Fruit fly (Drosophila melanogaster) whole organism, adult: ENCODE results near the gene CG9395.

Source experiments
- CG11617 ChIP-seq: fragments of 200-800 bp; sonication (Bioruptor generic); optimal IDR thresholded peaks from 2 replicates; lab custom pipeline; 2017; ENCODE audit warnings: mild to moderate bottlenecking, missing biosample characterization, missing genetic modification reagents, missing genetic modification characterization
- CG12768 ChIP-seq: fragments of 200-800 bp; sonication (Bioruptor generic); optimal IDR thresholded peaks from 2 replicates; lab custom pipeline; 2017; ENCODE audit warnings: missing biosample characterization, missing genetic modification characterization, mild to moderate bottlenecking, moderate library complexity, missing genetic modification reagents
- CG14711 ChIP-seq: fragments of 200-800 bp; sonication (Bioruptor generic); optimal IDR thresholded peaks from 2 replicates; lab custom pipeline; 2018; ENCODE audit warnings: missing biosample characterization, mild to moderate bottlenecking, missing genetic modification characterization, moderate library complexity
- CG1620 ChIP-seq: fragments of 200-800 bp; sonication (Bioruptor generic); optimal IDR thresholded peaks from 2 replicates; lab custom pipeline; 2016; ENCODE audit warnings: missing biosample characterization, missing genetic modification characterization
- CG33017 ChIP-seq: fragments of 200-800 bp; sonication (Bioruptor generic); optimal IDR thresholded peaks from 2 replicates; lab custom pipeline; 2018; ENCODE audit warnings: missing biosample characterization, mild to moderate bottlenecking, missing genetic modification characterization, moderate library complexity
- CG5204 ChIP-seq: fragments of 200-800 bp; sonication (Bioruptor generic); optimal IDR thresholded peaks from 2 replicates; lab custom pipeline; 2016; ENCODE audit warnings: missing biosample characterization, missing genetic modification characterization
- CG7045 ChIP-seq: fragments of 200-800 bp; sonication (Bioruptor generic); optimal IDR thresholded peaks from 2 replicates; lab custom pipeline; 2017; ENCODE audit warnings: missing biosample characterization, mild to moderate bottlenecking, missing genetic modification characterization
- CG7101 ChIP-seq: fragments of 200-800 bp; sonication (Bioruptor generic); optimal IDR thresholded peaks from 2 replicates; lab custom pipeline; 2018; ENCODE audit warnings: missing biosample characterization, mild to moderate bottlenecking, missing genetic modification characterization, moderate library complexity
- Clk ChIP-seq: fragments of 200-800 bp; sonication (Bioruptor generic); optimal IDR thresholded peaks from 2 replicates; lab custom pipeline; 2017; ENCODE audit warnings: missing biosample characterization, missing genetic modification characterization
- Crg-1 ChIP-seq: fragments of 200-800 bp; sonication (Bioruptor generic); optimal IDR thresholded peaks from 2 replicates; lab custom pipeline; 2016; ENCODE audit warnings: missing biosample characterization, missing genetic modification characterization
- Hr96 ChIP-seq: fragments of 200-800 bp; sonication (Bioruptor generic); optimal IDR thresholded peaks from 2 replicates; lab custom pipeline; 2016; ENCODE audit warnings: missing biosample characterization, missing genetic modification characterization
- Mnt ChIP-seq: fragments of 200-800 bp; sonication (Bioruptor generic); optimal IDR thresholded peaks from 2 replicates; lab custom pipeline; 2016; ENCODE audit warnings: missing biosample characterization, mild to moderate bottlenecking, missing genetic modification characterization
- bab1 ChIP-seq: fragments of 200-800 bp; sonication (Bioruptor generic); optimal IDR thresholded peaks from 3 replicates; lab custom pipeline; 2019; ENCODE audit warnings: missing biosample characterization, mild to moderate bottlenecking, missing genetic modification characterization, moderate library complexity
- cic ChIP-seq: fragments of 200-800 bp; sonication (Bioruptor generic); optimal IDR thresholded peaks from 2 replicates; lab custom pipeline; 2017; ENCODE audit warnings: missing biosample characterization, mild to moderate bottlenecking, missing genetic modification characterization, moderate library complexity
- cnc ChIP-seq, 2 experiments: fragments of >200 bp; optimal IDR thresholded peaks; 2 replicates each; lab custom pipeline; 2017
- kay ChIP-seq: fragments of 200-800 bp; sonication (Bioruptor generic); peaks from one replicate; lab custom pipeline; 2016; ENCODE audit warnings: missing biosample characterization, missing genetic modification characterization, borderline replicate concordance
- ovo ChIP-seq: fragments of 200-800 bp; sonication (Bioruptor generic); optimal IDR thresholded peaks from 2 replicates; lab custom pipeline; 2016; ENCODE audit warnings: missing biosample characterization, missing genetic modification characterization
- pad ChIP-seq: fragments of 200-800 bp; sonication (Bioruptor generic); optimal IDR thresholded peaks from 3 replicates; lab custom pipeline; 2017; ENCODE audit warnings: missing biosample characterization, missing genetic modification characterization, mild to moderate bottlenecking, moderate library complexity, missing genetic modification reagents
- tj ChIP-seq: fragments of 200-800 bp; sonication (Bioruptor generic); optimal IDR thresholded peaks from 3 replicates; lab custom pipeline; 2017; ENCODE audit warnings: missing biosample characterization, mild to moderate bottlenecking, missing genetic modification characterization, moderate library complexity
- toe ChIP-seq: fragments of 200-800 bp; sonication (Bioruptor generic); optimal IDR thresholded peaks from 2 replicates; lab custom pipeline; 2016; ENCODE audit warnings: missing biosample characterization, missing genetic modification characterization

CG9395 gene

dm6 chr2L:13306655-13307054 lies 48.2 kb downstream of the CG9395 start, which contains the start of gene CG43779:
Gene CG43779, minus strand, starts transcription at chr2L:13306755.
- TF ChIP-seq CG12768 (GFP tag; lab: Kevin White, UChicago) = no peak
- TF ChIP-seq bab1 = no peak
- no peak for TF ChIP-seq Clk (GFP tag; lab: Kevin White, UChicago)
- no peak for TF ChIP-seq cnc (optimal IDR thresholded peaks at IDR 0.05; lab: Kevin White, UChicago)
- TF ChIP-seq kay (GFP tag; lab: Kevin White, UChicago) = no peak
- TF ChIP-seq Crg-1 (GFP tag; lab: Kevin White, UChicago) = no peak
- TF ChIP-seq ovo (GFP tag; lab: Kevin White, UChicago) = no peak
- no peak for TF ChIP-seq CG1620
- TF ChIP-seq toe (GFP tag; lab: Kevin White, UChicago) = no peak
- no peak for TF ChIP-seq Hr96 (GFP tag; lab: Kevin White, UChicago)
- TF ChIP-seq CG14711 (tag; lab: Kevin White, UChicago) = no peak
- no peak for TF ChIP-seq CG5204
- TF ChIP-seq tj (GFP tag; lab: Kevin White, UChicago) = no peak

- TF ChIP-seq cnc (optimal IDR thresholded peaks at IDR 0.05; lab: Kevin White, UChicago) (no peak), toe (GFP tag; lab: Kevin White, UChicago) (no peak), CG1620 (no peak), pad (no peak), cic (GFP tag; lab: Kevin White, UChicago) (no peak), CG14711 (tag; lab: Kevin White, UChicago) (no peak), CG7101 (tag; lab: Kevin White, UChicago) (no peak), Mnt (no peak)
These were observed 49.9 kb downstream of the CG9395 start for dm6 chr2L:13305000-13305399.

dm6 chr2L:13304488-13304887 lies 50.4 kb downstream of the CG9395 start, which contains the start of gene CG16825:
Gene CG16825, plus strand, starts transcription at chr2L:13304788.
- TF ChIP-seq Crg-1 (GFP tag; lab: Kevin White, UChicago) (no peak), bab1 (no peak), CG33017 (tag; lab: Kevin White, UChicago) (no peak), CG7101 (tag; lab: Kevin White, UChicago) (no peak), CG5204 (no peak), CG14711 (tag; lab: Kevin White, UChicago) (no peak), Hr96 (GFP tag; lab: Kevin White, UChicago) (no peak), Clk (GFP tag; lab: Kevin White, UChicago) (no peak), CG7045 (GFP tag; lab: Kevin White, UChicago) (no peak), CG11617 (no peak), pad (no peak)
